Worm (Caenorhabditis elegans) whole organism, young adult: ENCODE data around the gene K07E1.1.

Source experiments
- B0035.1 ChIP-seq: sonication (generic microtip); optimal IDR thresholded peaks from 2 replicates; lab custom pipeline; 2016; ENCODE audit warnings: missing genetic modification characterization, mild to moderate bottlenecking, missing compliant biosample characterization, missing genotype, missing genetic modification reagents
- F52B5.7 ChIP-seq: sonication (generic microtip); optimal IDR thresholded peaks from 2 replicates; lab custom pipeline; 2016; ENCODE audit warnings: mild to moderate bottlenecking, missing genetic modification characterization, missing compliant biosample characterization
- F55B11.4 ChIP-seq: sonication (generic microtip); optimal IDR thresholded peaks from 2 replicates; lab custom pipeline; 2016; ENCODE audit warnings: missing compliant biosample characterization, missing genetic modification characterization, borderline replicate concordance; ENCODE audit not compliant: insufficient read depth
- T26A5.8 ChIP-seq: sonication (generic microtip); optimal IDR thresholded peaks from 2 replicates; lab custom pipeline; 2016; ENCODE audit warnings: missing genetic modification characterization, missing compliant biosample characterization
- Y56A3A.18 ChIP-seq: fragments of 200-800 bp; sonication (Bioruptor generic); IDR thresholded peaks from 2 replicates; pipeline ENCODE4 v1.3.6; 2022; ENCODE audit warnings: missing genetic modification reagents, missing genetic modification characterization, missing compliant biosample characterization
- Y67H2A.10 ChIP-seq: fragments of 200-800 bp; sonication (Bioruptor generic); conservative IDR thresholded peaks from 2 replicates; pipeline ENCODE4 v1.3.6; 2022; ENCODE audit warnings: missing genetic modification reagents, missing genetic modification characterization, missing compliant biosample characterization
- bed-1 ChIP-seq: fragments of 200-800 bp; sonication (Bioruptor generic); IDR thresholded peaks from 2 replicates; pipeline ENCODE4 v1.3.6; 2022; ENCODE audit warnings: missing genetic modification reagents, missing genetic modification characterization, missing compliant biosample characterization
- bed-2 ChIP-seq: fragments of 200-800 bp; sonication (Bioruptor generic); IDR thresholded peaks from 2 replicates; pipeline ENCODE4 v1.3.6; 2022; ENCODE audit warnings: missing genetic modification reagents, missing genetic modification characterization, missing compliant biosample characterization
- ceh-91 ChIP-seq: fragments of 200-800 bp; sonication (Bioruptor generic); IDR thresholded peaks from 2 replicates; pipeline ENCODE4 v1.3.6; 2022; ENCODE audit warnings: missing genetic modification reagents, missing genetic modification characterization, missing compliant biosample characterization
- ekl-4 ChIP-seq: fragments of 200-800 bp; sonication (Bioruptor generic); IDR thresholded peaks from 2 replicates; pipeline ENCODE4 v1.3.6; 2022; ENCODE audit warnings: missing genetic modification reagents, missing genetic modification characterization, missing compliant biosample characterization
- him-1 ChIP-seq: sonication (generic microtip); optimal IDR thresholded peaks from 2 replicates; lab custom pipeline; 2016; ENCODE audit warnings: missing genotype, missing genetic modification reagents, missing genetic modification characterization, missing compliant biosample characterization
- hlh-26 ChIP-seq: fragments of 200-800 bp; sonication (Bioruptor generic); conservative IDR thresholded peaks from 2 replicates; pipeline ENCODE4 v1.3.6; 2022; ENCODE audit warnings: missing genetic modification reagents, missing genetic modification characterization, missing compliant biosample characterization
- lin-26 ChIP-seq: fragments of 200-800 bp; sonication (Bioruptor generic); IDR thresholded peaks from 2 replicates; pipeline ENCODE4 v1.3.6; 2022; ENCODE audit warnings: missing genetic modification reagents, missing genetic modification characterization, missing compliant biosample characterization
- lin-40 ChIP-seq: sonication (generic microtip); optimal IDR thresholded peaks from 2 replicates; lab custom pipeline; 2016; ENCODE audit warnings: missing genetic modification characterization, mild to moderate bottlenecking, missing compliant biosample characterization, missing genotype, missing genetic modification reagents
- mcd-1 ChIP-seq: fragments of 200-800 bp; sonication (Bioruptor generic); IDR thresholded peaks from 2 replicates; pipeline ENCODE4 v1.3.6; 2022; ENCODE audit warnings: missing genetic modification reagents, missing genetic modification characterization, missing compliant biosample characterization
- nfyb-1 ChIP-seq: fragments of 200-800 bp; sonication (Bioruptor generic); IDR thresholded peaks from 2 replicates; pipeline ENCODE4 v1.3.6; 2022; ENCODE audit warnings: missing genetic modification reagents, missing genetic modification characterization, missing compliant biosample characterization
- nhr-80 ChIP-seq: sonication (generic microtip); optimal IDR thresholded peaks from 2 replicates; lab custom pipeline; 2016; ENCODE audit warnings: missing genetic modification characterization, missing compliant biosample characterization
- nhr-90 ChIP-seq: sonication (generic microtip); optimal IDR thresholded peaks from 2 replicates; lab custom pipeline; 2016; ENCODE audit warnings: missing genotype, mild to moderate bottlenecking, missing genetic modification characterization, missing compliant biosample characterization
- pbrm-1 ChIP-seq: fragments of 200-800 bp; sonication (Bioruptor generic); IDR thresholded peaks from 2 replicates; pipeline ENCODE4 v1.3.6; 2022; ENCODE audit warnings: missing genetic modification reagents, missing genetic modification characterization, missing compliant biosample characterization
- sptf-2 ChIP-seq: fragments of 200-800 bp; sonication (Bioruptor generic); optimal IDR thresholded peaks from 2 replicates; lab custom pipeline; 2018; ENCODE audit warnings: mild to moderate bottlenecking, missing genetic modification characterization, missing compliant biosample characterization
- ztf-18 ChIP-seq: sonication (generic microtip); optimal IDR thresholded peaks from 2 replicates; lab custom pipeline; 2016; ENCODE audit warnings: missing genotype, mild to moderate bottlenecking, missing genetic modification characterization, missing compliant biosample characterization
- ztf-26 ChIP-seq: sonication (generic microtip); optimal IDR thresholded peaks from 2 replicates; lab custom pipeline; 2017; ENCODE audit warnings: missing genetic modification characterization, missing compliant biosample characterization
- ztf-28 ChIP-seq: fragments of 200-800 bp; sonication (Bioruptor generic); IDR thresholded peaks from 2 replicates; pipeline ENCODE4 v1.3.6; 2022; ENCODE audit warnings: missing genetic modification reagents, missing genetic modification characterization, missing compliant biosample characterization

Gene K07E1.1

DNA sequence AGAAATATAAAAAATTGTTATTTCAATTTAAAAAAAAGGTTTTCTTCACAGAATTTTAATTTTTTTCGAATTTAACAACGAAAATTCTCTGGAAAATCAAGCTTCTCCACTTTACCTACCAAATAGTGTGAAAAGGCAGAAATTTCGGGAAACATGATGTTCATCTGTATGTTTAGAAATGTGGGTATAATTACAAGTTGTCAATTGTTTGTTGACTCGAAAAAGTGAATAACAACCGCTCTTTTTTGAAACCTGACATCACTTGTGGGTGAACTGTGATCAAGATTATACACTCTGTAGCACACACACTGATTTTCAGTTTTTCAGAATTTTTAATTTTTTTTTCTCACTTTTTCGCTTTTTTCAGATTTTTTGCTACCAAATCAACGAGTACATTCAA lies 49.0 kb downstream of the K07E1.1 start:
- TF ChIP-seq mcd-1 (GFP tag; lab: Robert Waterston, UW) (no peak), F55B11.4 (no peak), ztf-18 (tag; lab: Kevin White, UChicago) (no peak), lin-26 (GFP tag; lab: Robert Waterston, UW) (no peak), sptf-2 (GFP tag; lab: Kevin White, UChicago) (no peak), Y56A3A.18 (GFP tag; lab: Robert Waterston, UW) (no peak), F52B5.7 (tag; lab: Kevin White, UChicago) (no peak), ekl-4 (GFP tag; lab: Robert Waterston, UW) (no peak), ztf-28 (GFP tag; lab: Robert Waterston, UW) (no peak)

- no peak for TF ChIP-seq nhr-90 (tag; lab: Kevin White, UChicago)
- TF ChIP-seq hlh-26 (GFP tag; lab: Robert Waterston, UW): no peak
- no peak for TF ChIP-seq nhr-80 (tag; lab: Kevin White, UChicago)
- peak; percentile 14 for TF ChIP-seq lin-40 (tag; lab: Kevin White, UChicago)
- no peak for TF ChIP-seq him-1 (tag; lab: Kevin White, UChicago)
- TF ChIP-seq ztf-26 (tag; lab: Kevin White, UChicago): peak; percentile 31
- no peak for TF ChIP-seq ceh-91 (GFP tag; lab: Robert Waterston, UW)
- TF ChIP-seq B0035.1 (tag; lab: Kevin White, UChicago): no peak
- TF ChIP-seq bed-2: no peak
These were observed 49.4 kb downstream of the K07E1.1 start for ce11 chrII:4600276-4600675.

- TF ChIP-seq Y67H2A.10 (GFP tag; lab: Robert Waterston, UW) (no peak), nfyb-1 (GFP tag; lab: Robert Waterston, UW) (peak; percentile 70; the same call in 1 of the 2 replicates), T26A5.8 (tag; lab: Kevin White, UChicago) (no peak)
These were observed 49.9 kb downstream of the K07E1.1 start for ce11 chrII:4600818-4601217.

DNA sequence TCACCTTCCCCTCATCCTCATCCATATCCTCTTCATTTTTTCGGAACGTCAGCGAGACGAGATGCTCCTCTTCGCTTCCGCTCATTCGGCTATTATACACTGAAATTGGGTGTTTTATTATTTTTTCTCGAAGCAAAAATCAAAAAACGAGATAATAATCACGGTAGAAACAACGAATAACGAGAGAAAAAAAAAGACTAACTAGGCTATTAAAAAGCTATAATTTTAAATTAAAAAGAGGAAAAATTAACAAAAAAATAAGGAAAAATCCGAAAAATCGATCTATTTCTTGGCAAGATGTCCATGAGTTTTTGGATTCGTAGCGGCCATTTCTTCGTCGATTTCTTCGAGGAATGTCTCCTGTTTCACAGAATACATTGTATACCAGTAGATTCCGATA lies 50.4 kb downstream of the K07E1.1 start, which contains the start of gene ipla-1:
TSS of gene ipla-1 (minus strand) at position 101 of the 400 bp plus-strand sequence.
- TF ChIP-seq pbrm-1: 0 out of 2 replicates have a peak, but pooled peaks have one; percentile 24
- no peak for TF ChIP-seq bed-1
